Fruit fly (Drosophila melanogaster) whole organism, embryonic: ENCODE results near the gene CG14431.
A peak's percentile ranks its signal among the peaks of the same experiment; 100 is the strongest.

Experiments
- Atf6 ChIP-seq: fragments of 200-800 bp; sonication (Bioruptor generic); IDR thresholded peaks from 2 replicates; pipeline ENCODE4 v1.3.6; 2022; ENCODE audit warnings: missing biosample characterization, missing genetic modification characterization
- B-H2 ChIP-seq: fragments of 200-800 bp; sonication (Bioruptor generic); optimal IDR thresholded peaks from 2 replicates; lab custom pipeline; 2018; ENCODE audit warnings: missing biosample characterization, mild to moderate bottlenecking, missing genetic modification characterization
- CG10565 ChIP-seq: fragments of 200-800 bp; sonication (Bioruptor generic); optimal IDR thresholded peaks from 3 replicates; lab custom pipeline; 2016; ENCODE audit warnings: missing biosample characterization, mild to moderate bottlenecking, missing genetic modification characterization
- CG11504 ChIP-seq: fragments of 200-800 bp; sonication (Bioruptor generic); optimal IDR thresholded peaks from 3 replicates; lab custom pipeline; 2019; ENCODE audit warnings: missing biosample characterization, mild to moderate bottlenecking, missing genetic modification characterization, moderate library complexity
- CG12236 ChIP-seq: fragments of 200-800 bp; sonication (Bioruptor generic); optimal IDR thresholded peaks from 2 replicates; lab custom pipeline; 2016; ENCODE audit warnings: missing biosample characterization, missing genetic modification characterization
- CG12769 ChIP-seq: fragments of 200-800 bp; sonication (Bioruptor generic); optimal IDR thresholded peaks from 2 replicates; lab custom pipeline; 2019; ENCODE audit warnings: missing biosample characterization, mild to moderate bottlenecking, missing genetic modification characterization, moderate library complexity
- CG13287 ChIP-seq: fragments of 200-800 bp; sonication (Bioruptor generic); IDR thresholded peaks from 2 replicates; pipeline ENCODE4 v1.3.6; 2022; ENCODE audit warnings: missing biosample characterization, missing genetic modification characterization; ENCODE audit not compliant: partially characterized antibody
- CG13296 ChIP-seq: fragments of 200-800 bp; sonication (Bioruptor generic); optimal IDR thresholded peaks from 3 replicates; lab custom pipeline; 2018; ENCODE audit warnings: missing biosample characterization, mild to moderate bottlenecking, missing genetic modification characterization
- CG14050 ChIP-seq: fragments of 200-800 bp; sonication (Bioruptor generic); IDR thresholded peaks from 3 replicates; pipeline ENCODE4 v1.3.6; 2022; ENCODE audit warnings: missing biosample characterization, missing genetic modification characterization
- CG1647 ChIP-seq: fragments of 200-800 bp; sonication (Bioruptor generic); optimal IDR thresholded peaks from 3 replicates; lab custom pipeline; 2016; ENCODE audit warnings: missing biosample characterization, missing genetic modification characterization
- CG16779 ChIP-seq: fragments of 200-800 bp; sonication (Bioruptor generic); IDR thresholded peaks from 2 replicates; pipeline ENCODE4 v1.3.6; 2022; ENCODE audit warnings: missing biosample characterization, missing genetic modification characterization
- CG17361 ChIP-seq: fragments of 200-800 bp; sonication (Bioruptor generic); IDR thresholded peaks from 3 replicates; pipeline ENCODE4 v1.3.6; 2022; ENCODE audit warnings: missing biosample characterization, missing genetic modification characterization
- CG18599 ChIP-seq: fragments of 200-800 bp; sonication (Bioruptor generic); optimal IDR thresholded peaks from 3 replicates; lab custom pipeline; 2017; ENCODE audit warnings: missing biosample characterization, missing genetic modification characterization, mild to moderate bottlenecking, moderate library complexity, missing genetic modification reagents
- CG2875 ChIP-seq: fragments of 200-800 bp; sonication (Bioruptor generic); optimal IDR thresholded peaks from 2 replicates; lab custom pipeline; 2017; ENCODE audit warnings: missing biosample characterization, mild to moderate bottlenecking, missing genetic modification characterization, missing genetic modification reagents
- CG4617 ChIP-seq: fragments of 200-800 bp; sonication (Bioruptor generic); optimal IDR thresholded peaks from 3 replicates; lab custom pipeline; 2016; ENCODE audit warnings: missing biosample characterization, missing genetic modification characterization, borderline replicate concordance
- CG4707 ChIP-seq: fragments of 200-800 bp; sonication (Bioruptor generic); optimal IDR thresholded peaks from 2 replicates; lab custom pipeline; 2018; ENCODE audit warnings: missing biosample characterization, mild to moderate bottlenecking, missing genetic modification characterization, moderate library complexity
- CG5245 ChIP-seq: fragments of 200-800 bp; sonication (Bioruptor generic); optimal IDR thresholded peaks from 3 replicates; lab custom pipeline; 2016; ENCODE audit warnings: missing biosample characterization, missing genetic modification characterization
- CG6813 ChIP-seq: fragments of 200-800 bp; sonication (Bioruptor generic); optimal IDR thresholded peaks from 2 replicates; lab custom pipeline; 2017; ENCODE audit warnings: missing biosample characterization, missing genetic modification characterization, mild to moderate bottlenecking, moderate library complexity, missing genetic modification reagents
- CG7271 ChIP-seq: fragments of 200-800 bp; sonication (Bioruptor generic); optimal IDR thresholded peaks from 2 replicates; lab custom pipeline; 2018; ENCODE audit warnings: missing biosample characterization, mild to moderate bottlenecking, missing genetic modification characterization, moderate library complexity
- CG7556 ChIP-seq: fragments of 200-800 bp; sonication (Bioruptor generic); optimal IDR thresholded peaks from 2 replicates; lab custom pipeline; 2017; ENCODE audit warnings: missing biosample characterization, mild to moderate bottlenecking, missing genetic modification characterization
- CG9215 ChIP-seq: fragments of 200-800 bp; sonication (Bioruptor generic); IDR thresholded peaks from 2 replicates; pipeline ENCODE4 v1.3.6; 2022; ENCODE audit warnings: missing biosample characterization, missing genetic modification characterization
- CG9817 ChIP-seq: fragments of 200-800 bp; sonication (Bioruptor generic); optimal IDR thresholded peaks from 2 replicates; lab custom pipeline; 2018; ENCODE audit warnings: missing biosample characterization, mild to moderate bottlenecking, missing genetic modification characterization, moderate library complexity
- CG9876 ChIP-seq: fragments of 200-800 bp; sonication (Bioruptor generic); optimal IDR thresholded peaks from 2 replicates; lab custom pipeline; 2016; ENCODE audit warnings: missing biosample characterization, missing genetic modification characterization
- Dek ChIP-seq: fragments of 200-800 bp; sonication (Bioruptor generic); optimal IDR thresholded peaks from 3 replicates; lab custom pipeline; 2019; ENCODE audit warnings: missing biosample characterization, mild to moderate bottlenecking, missing genetic modification characterization, moderate library complexity
- Dref ChIP-seq: fragments of 200-800 bp; sonication (Bioruptor generic); IDR thresholded peaks from 2 replicates; pipeline ENCODE4 v1.3.6; 2022; ENCODE audit warnings: missing biosample characterization, missing genetic modification characterization
- Fer3 ChIP-seq: fragments of 200-800 bp; sonication (Bioruptor generic); optimal IDR thresholded peaks from 2 replicates; lab custom pipeline; 2018; ENCODE audit warnings: missing biosample characterization, mild to moderate bottlenecking, missing genetic modification characterization, moderate library complexity
- H15 ChIP-seq: fragments of 200-800 bp; sonication (Bioruptor generic); IDR thresholded peaks from 3 replicates; pipeline ENCODE4 v1.3.6; 2022; ENCODE audit warnings: missing biosample characterization, missing genetic modification characterization
- Hmx ChIP-seq: fragments of 200-800 bp; sonication (Bioruptor generic); optimal IDR thresholded peaks from 2 replicates; lab custom pipeline; 2016; ENCODE audit warnings: missing biosample characterization, missing genetic modification characterization
- Hsf ChIP-seq: fragments of 200-800 bp; sonication (Bioruptor generic); optimal IDR thresholded peaks from 3 replicates; lab custom pipeline; 2016; ENCODE audit warnings: missing biosample characterization, missing genetic modification characterization
- Lim3 ChIP-seq: fragments of 200-800 bp; sonication (Bioruptor generic); IDR thresholded peaks from 2 replicates; pipeline ENCODE4 v1.3.6; 2022; ENCODE audit warnings: missing biosample characterization, missing genetic modification characterization
- Med ChIP-seq: fragments of 200-800 bp; sonication (Bioruptor generic); peaks from one replicate; lab custom pipeline; 2016; ENCODE audit warnings: missing biosample characterization, missing genetic modification characterization, mild to moderate bottlenecking, inconsistent platforms, moderate library complexity
- Mrtf ChIP-seq: fragments of 200-800 bp; sonication (Bioruptor generic); IDR thresholded peaks from 3 replicates; pipeline ENCODE4 v1.3.6; 2022; ENCODE audit warnings: missing biosample characterization, missing genetic modification characterization
- Myb ChIP-seq: fragments of 200-800 bp; sonication (Bioruptor generic); optimal IDR thresholded peaks from 2 replicates; lab custom pipeline; 2016; ENCODE audit warnings: missing biosample characterization, missing genetic modification characterization
- Pdp1 ChIP-seq, 2 experiments: fragments of 200-800 bp; sonication (Bioruptor generic); optimal IDR thresholded peaks; 3 replicates each; lab custom pipeline; 2016; ENCODE audit warnings: missing biosample characterization in 2 of 2, missing genetic modification characterization in 2 of 2, mild to moderate bottlenecking in 1 of 2, moderate library complexity in 1 of 2
- Ravus ChIP-seq: fragments of 200-800 bp; sonication (Bioruptor generic); IDR thresholded peaks from 2 replicates; pipeline ENCODE4 v1.3.6; 2022; ENCODE audit warnings: missing biosample characterization, missing genetic modification characterization
- Side ChIP-seq: fragments of 200-800 bp; sonication (Bioruptor generic); optimal IDR thresholded peaks from 2 replicates; lab custom pipeline; 2016; ENCODE audit warnings: missing biosample characterization, missing genetic modification characterization
- ab ChIP-seq: fragments of 200-800 bp; sonication (Bioruptor generic); optimal IDR thresholded peaks from 2 replicates; lab custom pipeline; 2016; ENCODE audit warnings: missing biosample characterization, missing genetic modification characterization
- al ChIP-seq: fragments of 200-800 bp; sonication (Bioruptor generic); IDR thresholded peaks from 2 replicates; pipeline ENCODE4 v1.3.6; 2022; ENCODE audit warnings: missing biosample characterization, missing genetic modification characterization
- dysf ChIP-seq: fragments of 200-800 bp; sonication (Bioruptor generic); IDR thresholded peaks from 3 replicates; pipeline ENCODE4 v1.3.6; 2022; ENCODE audit warnings: missing biosample characterization, missing genetic modification characterization
- ham ChIP-seq: fragments of 200-800 bp; sonication (Bioruptor generic); IDR thresholded peaks from 2 replicates; pipeline ENCODE4 v1.3.6; 2022; ENCODE audit warnings: missing biosample characterization, missing genetic modification characterization
- ken ChIP-seq: fragments of 200-800 bp; sonication (Bioruptor generic); IDR thresholded peaks from 3 replicates; pipeline ENCODE4 v1.3.6; 2022; ENCODE audit warnings: missing biosample characterization, missing genetic modification characterization
- lbe ChIP-seq: fragments of 200-800 bp; sonication (Bioruptor generic); optimal IDR thresholded peaks from 2 replicates; lab custom pipeline; 2016; ENCODE audit warnings: missing biosample characterization, mild to moderate bottlenecking, missing genetic modification characterization
- lilli ChIP-seq: fragments of 200-800 bp; sonication (Bioruptor generic); optimal IDR thresholded peaks from 3 replicates; lab custom pipeline; 2016; ENCODE audit warnings: missing biosample characterization, missing genetic modification characterization
- pb ChIP-seq: fragments of 200-800 bp; sonication (Bioruptor generic); optimal IDR thresholded peaks from 3 replicates; lab custom pipeline; 2016; ENCODE audit warnings: missing biosample characterization, missing genetic modification characterization
- row ChIP-seq: fragments of 200-800 bp; sonication (Bioruptor generic); IDR thresholded peaks from 3 replicates; pipeline ENCODE4 v1.3.6; 2022; ENCODE audit warnings: missing biosample characterization, missing genetic modification characterization
- salm ChIP-seq: fragments of 200-800 bp; sonication (Bioruptor generic); optimal IDR thresholded peaks from 2 replicates; lab custom pipeline; 2018; ENCODE audit warnings: missing biosample characterization, mild to moderate bottlenecking, missing genetic modification characterization
- sna ChIP-seq: fragments of 200-800 bp; sonication (Bioruptor generic); IDR thresholded peaks from 2 replicates; pipeline ENCODE4 v1.3.6; 2022; ENCODE audit warnings: missing biosample characterization, missing genetic modification characterization; ENCODE audit not compliant: partially characterized antibody
- stc ChIP-seq: fragments of 200-800 bp; sonication (Bioruptor generic); IDR thresholded peaks from 2 replicates; pipeline ENCODE4 v1.3.6; 2022; ENCODE audit warnings: missing biosample characterization, missing genetic modification characterization
- wor ChIP-seq: fragments of 200-800 bp; sonication (Bioruptor generic); IDR thresholded peaks from 2 replicates; pipeline ENCODE4 v1.3.6; 2022; ENCODE audit warnings: missing biosample characterization, missing genetic modification characterization

Gene CG14431

dm6 chrX:6969364-6970137 lies 61.5 kb downstream of the CG14431 start, which contains the start of gene CG4586 (continued):
- TF ChIP-seq CG7556 (GFP tag; lab: Kevin White, UChicago), result peak; percentile 93
- peak; percentile 65 for TF ChIP-seq CG7271 (tag; lab: Kevin White, UChicago)
- TF ChIP-seq Hsf (GFP tag; lab: Kevin White, UChicago), result peak; percentile 95
- peak; percentile 96 for TF ChIP-seq lilli (GFP tag; lab: Kevin White, UChicago)
- TF ChIP-seq ab (GFP tag; lab: Kevin White, UChicago), result peak; percentile 55
- TF ChIP-seq CG4707 (GFP tag; lab: Kevin White, UChicago), result peak; percentile 86
- peak; percentile 75 for TF ChIP-seq Hmx
- peak; percentile 90 for TF ChIP-seq Mrtf (GFP tag; lab: Robert Waterston, UW)
- TF ChIP-seq CG16779 (GFP tag; lab: Robert Waterston, UW), result peak; percentile 94
- TF ChIP-seq salm (tag; lab: Kevin White, UChicago), result peak; percentile 95
- peak; percentile 96 for TF ChIP-seq Fer3 (tag; lab: Kevin White, UChicago)
- peak; percentile 88 for TF ChIP-seq CG10565
- peak; percentile 96 for TF ChIP-seq stc (GFP tag; lab: Robert Waterston, UW)
- TF ChIP-seq CG11504 (tag; lab: Kevin White, UChicago), result peak; percentile 93
- peak; percentile 97 for TF ChIP-seq lbe
- peak; percentile 78; the same call in 1 of the 2 replicates for TF ChIP-seq ham (GFP tag; lab: Robert Waterston, UW)
- peak; percentile 97 for TF ChIP-seq Side
- TF ChIP-seq Pdp1 (GFP tag; optimal IDR thresholded peaks at IDR 0.05; lab: Kevin White, UChicago), result peak; percentile 92
- peak; percentile 98 for TF ChIP-seq CG18599 (GFP tag; lab: Kevin White, UChicago)
- TF ChIP-seq CG12236 (GFP tag; lab: Kevin White, UChicago), result peak; percentile 92
- TF ChIP-seq Med (GFP tag; lab: Kevin White, UChicago), result peak; percentile 100
- no peak for TF ChIP-seq CG13287 (GFP tag; lab: Robert Waterston, UW)
- peak; percentile 93 for TF ChIP-seq CG2875 (GFP tag; lab: Kevin White, UChicago)
- TF ChIP-seq CG13296 (GFP tag; lab: Kevin White, UChicago), result peak; percentile 98
- peak; percentile 96 for TF ChIP-seq Atf6 (GFP tag; lab: Robert Waterston, UW)
- peak; percentile 91 for TF ChIP-seq ken (GFP tag; lab: Robert Waterston, UW)
- peak; percentile 90 for TF ChIP-seq CG9817
- peak; percentile 76 for TF ChIP-seq Ravus (GFP tag; lab: Robert Waterston, UW)
- peak; percentile 89 for TF ChIP-seq CG9876 (GFP tag; lab: Kevin White, UChicago)
- peak; percentile 58; the same call in 1 of the 2 replicates for TF ChIP-seq Lim3 (GFP tag; lab: Robert Waterston, UW)
- TF ChIP-seq pb (GFP tag; lab: Kevin White, UChicago), result peak; percentile 96
- no peak for TF ChIP-seq sna (GFP tag; lab: Robert Waterston, UW)
- TF ChIP-seq CG6813, result peak; percentile 97
- peak; percentile 92 for TF ChIP-seq CG5245
- peak; percentile 94 for TF ChIP-seq CG14050 (GFP tag; lab: Robert Waterston, UW)
- no peak; the same call in 1 of the 2 replicates for TF ChIP-seq Dref (GFP tag; lab: Robert Waterston, UW)
- peak; percentile 92 for TF ChIP-seq Dek (tag; lab: Kevin White, UChicago)
- TF ChIP-seq wor (GFP tag; lab: Robert Waterston, UW), result peak; percentile 84
- peak; percentile 69 for TF ChIP-seq CG9215
- TF ChIP-seq row (GFP tag; lab: Robert Waterston, UW), result peak; percentile 91
- peak; percentile 81 for TF ChIP-seq CG4617 (GFP tag; lab: Kevin White, UChicago)
- TF ChIP-seq B-H2 (GFP tag; lab: Kevin White, UChicago), result peak; percentile 93
- peak; percentile 98 for TF ChIP-seq CG12769 (tag; lab: Kevin White, UChicago)
- peak; percentile 84 for TF ChIP-seq Myb
- TF ChIP-seq al, result peak; percentile 85
- peak; percentile 93 for TF ChIP-seq CG1647 (GFP tag; lab: Kevin White, UChicago)
- peak; percentile 94 for TF ChIP-seq dysf (GFP tag; lab: Robert Waterston, UW)
- TF ChIP-seq H15 (GFP tag; lab: Robert Waterston, UW), result peak; percentile 85
- TF ChIP-seq CG17361 (GFP tag; lab: Robert Waterston, UW), result peak; percentile 86
